Fruit fly (Drosophila melanogaster) S2 (cell line): ENCODE results near the gene CG15333.

Experiments
- CG8478 ChIP-seq: fragments of >200 bp; optimal IDR thresholded peaks from 2 replicates; lab custom pipeline; 2018
- CTCF ChIP-seq, 2 experiments: fragments of >200 bp; optimal IDR thresholded peaks; 2 replicates each; lab custom pipeline; 2018

Gene CG15333

DNA sequence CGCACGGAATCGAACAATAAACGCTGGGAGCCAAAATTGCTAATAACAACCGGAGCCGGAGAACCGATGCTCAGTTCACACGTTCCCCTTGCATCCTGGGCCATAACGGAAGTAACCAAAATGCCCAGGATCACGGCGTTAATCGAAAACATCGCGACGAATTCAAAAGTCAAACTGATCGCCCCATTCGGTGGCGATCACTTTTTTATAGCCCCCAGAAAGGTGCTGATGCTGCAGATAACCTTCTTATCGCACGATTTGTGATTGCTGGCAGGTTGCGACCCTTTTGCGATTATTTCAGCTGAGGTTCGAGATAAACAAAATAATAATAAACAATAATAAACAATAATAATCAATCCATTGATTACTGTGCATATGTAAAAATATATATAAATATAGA lies 16.2 kb upstream of the CG15333 start, which contains the start of gene CG2233:
Gene CG2233, minus strand, starts transcription at position 184 of the 400 bp plus-strand sequence.
- TF ChIP-seq CTCF (optimal IDR thresholded peaks at IDR 0.05; lab: Kevin White, UChicago) (no peak), CG8478 (lab: Kevin White, UChicago) (no peak)

DNA sequence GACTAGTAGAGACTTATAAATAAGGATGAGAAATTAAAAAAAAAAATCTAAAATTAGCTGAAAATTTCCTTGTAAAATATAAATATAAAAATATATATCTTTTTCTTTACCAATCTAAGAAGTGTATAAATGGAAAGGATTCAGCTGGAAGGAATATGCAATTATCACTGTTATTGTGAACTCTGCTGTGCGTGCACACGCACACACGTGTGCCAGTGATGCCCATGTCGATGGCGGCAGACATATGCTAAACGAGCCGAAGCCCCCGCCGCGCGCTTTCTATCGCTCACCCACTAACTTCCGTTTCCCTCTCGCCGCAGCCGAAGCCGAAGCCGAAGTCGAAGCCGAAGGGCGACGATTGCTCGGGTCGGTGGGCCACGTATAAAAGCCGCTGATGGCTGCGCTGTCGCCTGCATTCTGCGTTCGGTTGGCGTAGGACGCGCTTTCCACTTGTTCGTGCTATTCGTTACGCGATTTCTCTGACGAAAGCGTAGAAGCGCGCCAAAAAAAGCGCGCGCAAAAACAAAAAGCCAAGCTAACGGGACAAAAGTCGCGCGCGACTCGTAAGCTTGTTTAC lies 25.9 kb downstream of the CG15333 start, which contains the start of gene Tbh:
Gene Tbh, plus strand, starts transcription at position 527 of the 577 bp plus-strand sequence.
- TF ChIP-seq CG8478 (lab: Kevin White, UChicago) (no peak), CTCF (optimal IDR thresholded peaks at IDR 0.05; lab: Kevin White, UChicago) (no peak)

DNA sequence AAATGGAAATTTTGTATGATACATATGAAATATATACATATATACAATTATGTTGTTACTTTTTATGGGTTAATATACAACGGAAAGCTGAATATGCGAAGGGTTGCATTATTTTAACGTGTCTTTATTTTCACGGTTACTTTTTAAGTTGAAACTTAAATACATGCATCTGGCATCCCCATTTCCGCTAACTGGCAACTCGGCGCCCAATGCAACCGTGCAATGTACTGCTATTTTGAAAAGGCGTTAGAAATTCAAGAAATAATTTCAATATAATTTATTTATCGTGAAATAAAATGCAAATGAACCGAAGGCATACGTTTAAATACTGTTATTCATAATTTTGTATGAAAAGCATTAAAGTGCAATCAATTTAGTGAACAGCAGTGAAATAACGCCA lies 34.6 kb downstream of the CG15333 start:
- TF ChIP-seq CG8478 (lab: Kevin White, UChicago), result no peak
- TF ChIP-seq CTCF (optimal IDR thresholded peaks at IDR 0.05; lab: Kevin White, UChicago), result no peak

DNA sequence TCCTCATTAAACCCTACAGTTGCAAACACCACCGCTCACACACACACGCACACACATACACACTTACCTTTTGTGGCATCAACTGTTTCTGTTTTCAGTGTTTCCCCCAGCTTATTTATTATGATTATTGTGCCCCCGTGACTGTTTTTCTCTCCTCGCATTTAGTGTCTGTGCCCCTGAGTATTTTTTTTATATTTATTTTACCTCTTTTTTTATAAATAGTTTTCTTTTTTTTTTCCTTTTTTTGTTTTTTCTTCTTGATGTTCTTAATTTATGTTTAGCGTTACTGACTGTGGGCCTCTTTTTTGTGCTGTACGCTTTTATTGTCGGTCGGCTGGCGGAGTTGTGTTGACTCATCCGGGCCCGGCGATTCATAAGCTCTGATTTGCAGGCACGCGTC lies 40.4 kb downstream of the CG15333 start:
- no peak for TF ChIP-seq CG8478 (lab: Kevin White, UChicago)
- TF ChIP-seq CTCF (optimal IDR thresholded peaks at IDR 0.05; lab: Kevin White, UChicago), result no peak

DNA sequence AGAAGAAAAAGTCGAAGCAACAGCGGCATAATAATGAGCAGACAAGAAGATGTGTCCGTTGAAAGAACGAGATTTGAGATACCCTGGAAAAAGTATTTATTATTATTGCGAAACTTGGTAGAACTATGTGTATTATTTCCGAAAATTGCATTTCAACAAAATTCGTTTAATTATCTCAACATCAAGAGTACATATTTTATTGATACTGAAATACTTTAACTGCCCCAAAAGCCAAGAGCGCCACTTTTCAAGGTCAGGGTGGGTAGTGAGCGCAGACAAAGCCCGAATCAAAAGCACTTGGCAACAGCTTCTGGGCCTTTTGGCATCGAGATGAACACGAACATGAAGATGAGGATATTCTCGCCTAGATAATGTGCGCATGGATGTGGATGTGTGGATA lies 41.9 kb downstream of the CG15333 start:
- no peak for TF ChIP-seq CTCF (optimal IDR thresholded peaks at IDR 0.05; lab: Kevin White, UChicago)
- no peak for TF ChIP-seq CG8478 (lab: Kevin White, UChicago)

DNA sequence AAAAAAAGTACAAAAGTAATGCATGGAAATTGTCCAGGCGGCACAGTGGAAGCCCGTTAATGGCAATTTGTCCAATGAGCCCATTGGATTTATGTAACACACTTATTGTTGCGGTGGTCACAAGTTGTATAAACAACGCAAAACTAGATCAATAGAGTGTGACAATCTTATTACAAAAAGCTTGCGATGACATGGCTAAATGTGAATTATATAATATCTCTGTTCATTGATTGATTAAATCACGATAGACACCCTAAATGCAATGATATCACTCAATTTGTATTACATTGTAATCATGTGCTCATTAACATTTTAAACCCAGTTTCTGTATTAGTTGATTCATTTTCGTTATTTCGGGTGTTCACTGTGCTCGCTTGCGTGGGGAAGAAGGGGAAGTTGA lies 43.1 kb downstream of the CG15333 start:
- no peak for TF ChIP-seq CG8478 (lab: Kevin White, UChicago)
- no peak for TF ChIP-seq CTCF (optimal IDR thresholded peaks at IDR 0.05; lab: Kevin White, UChicago)

DNA sequence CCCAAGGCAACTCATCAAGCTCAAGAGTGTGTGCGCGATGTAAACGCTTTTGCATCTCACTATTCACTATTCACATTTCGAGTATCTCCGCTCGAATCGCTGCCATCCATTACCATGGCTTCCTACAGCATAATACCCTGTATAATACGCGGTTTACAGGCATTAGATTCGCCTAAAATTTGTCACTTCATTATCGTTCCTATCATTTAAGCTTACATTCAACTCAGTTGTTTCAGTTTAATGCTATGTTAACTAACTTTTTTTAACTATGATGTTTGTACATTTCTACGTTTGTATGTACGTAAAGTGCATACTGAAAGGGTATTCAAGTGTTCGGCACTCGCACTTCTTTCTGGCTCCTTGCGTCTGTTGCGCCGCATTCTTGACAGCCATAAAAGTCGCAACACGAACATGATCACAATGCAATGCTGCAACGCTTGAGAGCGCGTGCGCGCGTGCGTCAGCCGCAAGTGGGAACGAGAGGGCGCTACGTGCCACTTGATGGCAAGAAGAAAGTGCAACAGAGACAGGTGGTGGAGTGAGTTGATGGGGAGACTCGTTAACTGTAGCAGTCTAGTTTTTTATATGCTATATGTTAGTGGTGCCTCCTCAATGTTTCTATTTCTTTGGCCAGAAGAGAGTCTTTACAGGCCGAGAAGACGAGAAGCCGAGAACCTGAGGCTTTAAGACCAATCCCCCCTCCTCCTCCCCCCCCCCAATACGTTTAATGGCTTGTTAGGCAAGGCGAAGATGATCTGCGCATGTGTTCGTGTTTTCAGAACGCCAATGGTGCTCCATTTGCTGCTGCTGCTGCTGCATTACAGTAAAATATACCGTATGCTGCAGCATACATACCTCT lies 43.9 kb downstream of the CG15333 start:
- TF ChIP-seq CTCF (optimal IDR thresholded peaks at IDR 0.05; lab: Kevin White, UChicago) (no peak), CG8478 (lab: Kevin White, UChicago) (no peak)

DNA sequence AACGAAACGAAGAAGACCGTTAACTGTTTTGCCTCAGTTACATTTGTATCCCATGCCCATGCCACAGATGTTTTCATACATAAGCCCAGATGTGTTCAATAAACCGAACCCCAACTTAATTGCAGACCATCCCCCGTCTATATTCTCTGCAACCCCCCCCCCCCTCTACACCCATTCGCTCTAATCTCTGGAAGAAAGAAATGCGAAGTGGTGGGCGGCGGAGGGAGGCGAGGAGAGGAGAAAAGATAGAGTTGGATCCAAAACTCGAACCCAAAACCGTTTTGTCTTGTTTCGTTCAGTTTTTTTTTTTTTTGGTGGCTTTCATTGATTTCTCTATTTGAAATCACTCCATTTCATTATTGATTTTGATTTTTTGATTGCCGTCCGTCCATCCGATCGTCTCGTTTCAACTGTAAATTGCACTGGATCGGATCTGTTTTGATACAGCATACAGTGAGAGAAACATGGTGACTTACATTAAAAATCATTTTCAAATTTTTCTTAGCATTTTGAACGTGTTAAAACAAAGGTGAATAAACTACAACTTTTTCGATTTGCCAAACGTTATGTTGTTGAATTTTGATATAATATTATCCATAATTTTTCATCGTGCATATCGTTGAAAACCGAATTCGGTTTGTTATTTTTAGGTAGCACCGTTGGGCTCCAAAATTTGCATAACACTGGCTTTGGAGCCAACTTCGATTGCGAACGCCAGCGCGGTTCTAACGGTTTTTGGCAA lies 45.5 kb downstream of the CG15333 start:
- TF ChIP-seq CTCF (optimal IDR thresholded peaks at IDR 0.05; lab: Kevin White, UChicago) (no peak), CG8478 (lab: Kevin White, UChicago) (no peak)

DNA sequence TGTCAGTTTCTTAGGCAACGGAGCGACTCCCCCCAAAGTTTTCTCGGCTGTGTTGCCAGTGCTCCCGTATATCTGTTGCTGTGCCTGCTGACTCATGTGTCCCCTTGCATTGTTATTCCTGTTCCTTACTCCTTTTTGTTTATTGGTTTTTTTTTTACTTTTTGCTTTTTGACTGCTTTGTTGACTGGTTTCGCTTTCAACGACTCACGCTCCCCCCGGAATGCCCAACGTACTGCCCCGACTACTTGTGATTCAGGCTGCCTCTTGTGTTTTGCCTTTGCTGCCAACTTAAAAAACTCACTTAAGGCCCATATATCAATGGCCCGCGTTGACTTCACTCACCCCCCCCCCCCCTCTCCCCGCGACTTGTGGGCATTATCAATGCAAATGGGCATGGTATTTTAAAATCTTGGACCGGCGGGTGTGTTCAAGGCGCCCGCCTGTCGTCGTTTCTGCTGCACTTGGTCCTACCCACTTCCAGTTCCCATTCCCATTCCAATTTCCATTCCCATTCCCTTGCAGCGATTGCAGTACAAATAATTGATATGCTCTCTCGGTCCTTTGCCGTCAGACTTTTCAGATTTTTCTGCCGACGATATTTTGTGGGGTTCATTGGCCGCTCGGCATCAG lies 47.7 kb downstream of the CG15333 start:
- no peak for TF ChIP-seq CTCF (optimal IDR thresholded peaks at IDR 0.05; lab: Kevin White, UChicago)
- no peak for TF ChIP-seq CG8478 (lab: Kevin White, UChicago)

DNA sequence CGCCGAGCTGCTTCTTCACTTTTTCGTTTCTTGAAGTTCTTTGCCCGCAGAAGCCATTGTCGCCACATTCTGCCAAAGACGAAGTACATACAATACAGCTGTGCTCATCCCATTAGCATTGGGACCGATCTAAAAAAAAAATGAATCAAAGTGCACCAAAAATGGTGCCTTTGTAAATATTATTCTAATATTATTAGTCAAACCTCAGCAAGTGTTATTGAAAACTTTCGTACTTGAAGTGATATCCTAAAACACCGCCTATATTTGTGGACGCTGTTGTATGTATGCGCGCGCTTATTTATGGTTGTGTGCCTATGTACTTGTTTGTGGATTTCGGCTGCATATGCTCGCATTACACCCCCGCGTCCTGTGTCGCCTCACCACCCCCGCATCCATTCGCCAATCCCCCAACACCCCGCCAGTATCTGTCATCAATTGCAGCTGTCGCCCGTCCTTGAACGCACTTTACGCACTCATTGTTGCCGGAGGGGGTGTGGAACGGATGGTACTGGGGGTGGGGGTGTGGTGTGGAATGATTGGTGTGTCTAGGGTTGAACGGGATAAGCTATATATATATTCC lies 48.7 kb downstream of the CG15333 start:
- no peak for TF ChIP-seq CTCF (optimal IDR thresholded peaks at IDR 0.05; lab: Kevin White, UChicago)
- no peak for TF ChIP-seq CG8478 (lab: Kevin White, UChicago)

DNA sequence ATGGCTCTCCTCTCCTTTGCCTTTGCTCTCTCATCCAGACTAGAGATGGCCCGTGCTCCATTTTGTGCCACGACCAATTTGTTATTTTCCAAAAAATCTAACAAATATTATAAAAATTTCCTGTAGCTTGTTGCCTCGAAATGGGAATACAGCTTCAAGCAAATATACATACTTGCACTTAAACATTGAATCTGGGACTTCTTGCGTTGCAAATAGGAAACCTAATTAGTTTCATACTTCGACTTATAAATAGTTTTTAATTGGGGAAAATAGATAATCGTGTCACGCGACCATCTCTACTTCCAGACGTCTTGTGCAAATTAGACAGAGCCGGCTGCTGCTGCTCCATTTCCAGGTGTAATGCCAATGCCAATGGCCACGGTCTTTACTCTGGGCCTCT lies 50.7 kb downstream of the CG15333 start:
- TF ChIP-seq CG8478 (lab: Kevin White, UChicago) (no peak), CTCF (optimal IDR thresholded peaks at IDR 0.05; lab: Kevin White, UChicago) (no peak)
